Worm (Caenorhabditis elegans): Measurements from ENCODE around the gene ttr-16.

- TF ChIP-seq ets-7 (tag; optimal IDR thresholded peaks at IDR 0.05) (no peak), ceh-36 (tag; optimal IDR thresholded peaks at IDR 0.05) (no peak), scrt-1 (GFP tag; IDR thresholded peaks at IDR 0.05) (no peak), ama-1 (optimal IDR thresholded peaks at IDR 0.05) (no peak), F13C5.2 (tag; optimal IDR thresholded peaks at IDR 0.05) (no peak)
Observed at ce11 chrIV:11094052-11094451, 30.1 kb upstream of the ttr-16 start.
